Fruit fly (Drosophila melanogaster) whole organism, embryonic: ENCODE measurements around the gene ova.

ENCODE experiments used
- Atf-2 ChIP-seq: fragments of 200-800 bp; sonication (Bioruptor generic); optimal IDR thresholded peaks from 2 replicates; lab custom pipeline; 2016; ENCODE audit warnings: missing biosample characterization, missing genetic modification characterization
- Awh ChIP-seq: fragments of 200-800 bp; sonication (Bioruptor generic); IDR thresholded peaks from 2 replicates; pipeline ENCODE4, ENCODE4 v1.3.6; 2022; ENCODE audit warnings: missing biosample characterization, missing genetic modification characterization
- BEAF-32 ChIP-seq: fragments of 200-800 bp; sonication (Bioruptor generic); optimal IDR thresholded peaks from 3 replicates; lab custom pipeline; 2017; ENCODE audit warnings: missing biosample characterization, missing genetic modification characterization, mild to moderate bottlenecking, moderate library complexity, missing genetic modification reagents
- C15 ChIP-seq: fragments of 200-800 bp; sonication (Bioruptor generic); IDR thresholded peaks from 3 replicates; pipeline ENCODE4 v1.3.6; 2022; ENCODE audit warnings: missing biosample characterization, missing genetic modification characterization
- CG10431 ChIP-seq: fragments of 200-800 bp; sonication (Bioruptor generic); optimal IDR thresholded peaks from 3 replicates; lab custom pipeline; 2018; ENCODE audit warnings: missing biosample characterization, mild to moderate bottlenecking, missing genetic modification characterization
- CG13424 ChIP-seq: fragments of 200-800 bp; sonication (Bioruptor generic); optimal IDR thresholded peaks from 2 replicates; lab custom pipeline; 2019; ENCODE audit warnings: missing biosample characterization, mild to moderate bottlenecking, missing genetic modification characterization, moderate library complexity
- CG14710 ChIP-seq: fragments of 200-800 bp; sonication (Bioruptor generic); optimal IDR thresholded peaks from 3 replicates; lab custom pipeline; 2019; ENCODE audit warnings: missing biosample characterization, mild to moderate bottlenecking, missing genetic modification characterization, moderate library complexity
- CG16815 ChIP-seq: fragments of 200-800 bp; sonication (Bioruptor generic); optimal IDR thresholded peaks from 3 replicates; lab custom pipeline; 2017; ENCODE audit warnings: missing biosample characterization, mild to moderate bottlenecking, missing genetic modification characterization
- CG16863 ChIP-seq: fragments of 200-800 bp; sonication (Bioruptor generic); optimal IDR thresholded peaks from 3 replicates; lab custom pipeline; 2016; ENCODE audit warnings: missing biosample characterization, missing genetic modification characterization
- CG17328 ChIP-seq: fragments of 200-800 bp; sonication (Bioruptor generic); IDR thresholded peaks from 2 replicates; pipeline ENCODE4 v1.3.6; 2022; ENCODE audit warnings: missing biosample characterization, missing genetic modification characterization
- CG17361 ChIP-seq: fragments of 200-800 bp; sonication (Bioruptor generic); IDR thresholded peaks from 3 replicates; pipeline ENCODE4 v1.3.6; 2022; ENCODE audit warnings: missing biosample characterization, missing genetic modification characterization
- CG1792 ChIP-seq: fragments of 200-800 bp; sonication (Bioruptor generic); optimal IDR thresholded peaks from 2 replicates; lab custom pipeline; 2016; ENCODE audit warnings: missing biosample characterization, missing genetic modification characterization
- CG30403 ChIP-seq: fragments of 200-800 bp; sonication (Bioruptor generic); optimal IDR thresholded peaks from 3 replicates; lab custom pipeline; 2016; ENCODE audit warnings: missing biosample characterization, missing genetic modification characterization
- CG34376 ChIP-seq: fragments of 200-800 bp; sonication (Bioruptor generic); optimal IDR thresholded peaks from 2 replicates; lab custom pipeline; 2018; ENCODE audit warnings: missing biosample characterization, mild to moderate bottlenecking, missing genetic modification characterization
- CG6272 ChIP-seq: fragments of 200-800 bp; sonication (Bioruptor generic); IDR thresholded peaks from 2 replicates; pipeline ENCODE4 v1.3.6; 2022; ENCODE audit warnings: missing biosample characterization, missing genetic modification characterization
- CG6765 ChIP-seq: fragments of 200-800 bp; sonication (Bioruptor generic); optimal IDR thresholded peaks from 3 replicates; lab custom pipeline; 2017; ENCODE audit warnings: missing biosample characterization, mild to moderate bottlenecking, missing genetic modification characterization
- CG8388 ChIP-seq: fragments of 200-800 bp; sonication (Bioruptor generic); optimal IDR thresholded peaks from 2 replicates; lab custom pipeline; 2019; ENCODE audit warnings: missing biosample characterization, mild to moderate bottlenecking, missing genetic modification characterization, moderate library complexity
- D19A ChIP-seq: fragments of 200-800 bp; optimal IDR thresholded peaks from 3 replicates; lab custom pipeline; 2019; ENCODE audit warnings: missing biosample characterization, mild to moderate bottlenecking, missing genetic modification characterization, moderate library complexity
- Dp ChIP-seq: fragments of 200-800 bp; sonication (Bioruptor generic); optimal IDR thresholded peaks from 2 replicates; lab custom pipeline; 2018; ENCODE audit warnings: missing biosample characterization, mild to moderate bottlenecking, missing genetic modification characterization, moderate library complexity
- Fer1 ChIP-seq: fragments of 200-800 bp; sonication (Bioruptor generic); optimal IDR thresholded peaks from 2 replicates; lab custom pipeline; 2017; ENCODE audit warnings: missing biosample characterization, mild to moderate bottlenecking, missing genetic modification characterization
- Hr51 ChIP-seq, 2 experiments: fragments of 200-800 bp; sonication (Bioruptor generic); optimal IDR thresholded peaks; 2 replicates in 1 of 2; 3 replicates in 1 of 2; lab custom pipeline; 2016 to 2018; ENCODE audit warnings: missing biosample characterization in 2 of 2, missing genetic modification characterization in 2 of 2, mild to moderate bottlenecking in 1 of 2, moderate library complexity in 1 of 2
- MESR4 ChIP-seq: fragments of 200-800 bp; sonication (Bioruptor generic); optimal IDR thresholded peaks from 2 replicates; lab custom pipeline; 2018; ENCODE audit warnings: missing biosample characterization, mild to moderate bottlenecking, missing genetic modification characterization, moderate library complexity
- Mrtf ChIP-seq: fragments of 200-800 bp; sonication (Bioruptor generic); IDR thresholded peaks from 3 replicates; pipeline ENCODE4 v1.3.6; 2022; ENCODE audit warnings: missing biosample characterization, missing genetic modification characterization
- Nf-YC ChIP-seq: fragments of 200-800 bp; optimal IDR thresholded peaks from 3 replicates; lab custom pipeline; 2019; ENCODE audit warnings: missing biosample characterization, mild to moderate bottlenecking, missing genetic modification characterization, moderate library complexity
- Sox100B ChIP-seq: fragments of 200-800 bp; sonication (Bioruptor generic); optimal IDR thresholded peaks from 3 replicates; lab custom pipeline; 2018; ENCODE audit warnings: missing biosample characterization, mild to moderate bottlenecking, missing genetic modification characterization
- Vsx1 ChIP-seq: fragments of 200-800 bp; sonication (Bioruptor generic); optimal IDR thresholded peaks from 2 replicates; lab custom pipeline; 2017; ENCODE audit warnings: missing biosample characterization, mild to moderate bottlenecking, missing genetic modification characterization, missing genetic modification reagents
- YL-1 ChIP-seq: fragments of 200-800 bp; sonication (Bioruptor generic); optimal IDR thresholded peaks from 3 replicates; lab custom pipeline; 2017; ENCODE audit warnings: missing biosample characterization, mild to moderate bottlenecking, missing genetic modification characterization
- ac ChIP-seq: fragments of 200-800 bp; sonication (Bioruptor generic); optimal IDR thresholded peaks from 3 replicates; lab custom pipeline; 2017; ENCODE audit warnings: missing biosample characterization, mild to moderate bottlenecking, missing genetic modification characterization
- aop ChIP-seq: fragments of 200-800 bp; sonication (Bioruptor generic); IDR thresholded peaks from 2 replicates; pipeline ENCODE4 v1.3.6; 2022; ENCODE audit warnings: missing biosample characterization, missing genetic modification characterization
- az2 ChIP-seq: fragments of 200-800 bp; sonication (Bioruptor generic); optimal IDR thresholded peaks from 3 replicates; lab custom pipeline; 2016; ENCODE audit warnings: missing biosample characterization, missing genetic modification characterization
- btn ChIP-seq: fragments of 200-800 bp; sonication (Bioruptor generic); optimal IDR thresholded peaks from 2 replicates; lab custom pipeline; 2016; ENCODE audit warnings: missing biosample characterization, missing genetic modification characterization
- cad ChIP-seq: fragments of >200 bp; optimal IDR thresholded peaks from 2 replicates; lab custom pipeline; 2017; ENCODE audit warnings: missing biosample characterization, missing genetic modification characterization
- ci ChIP-seq: fragments of 200-800 bp; sonication (Bioruptor generic); IDR thresholded peaks from 3 replicates; pipeline ENCODE4 v1.3.6; 2022; ENCODE audit warnings: missing biosample characterization, missing genetic modification characterization
- cwo ChIP-seq: fragments of 200-800 bp; sonication (Bioruptor generic); optimal IDR thresholded peaks from 3 replicates; lab custom pipeline; 2017; ENCODE audit warnings: missing biosample characterization, missing genetic modification characterization, mild to moderate bottlenecking, moderate library complexity, missing genetic modification reagents
- dan ChIP-seq: fragments of 200-800 bp; sonication (Bioruptor generic); IDR thresholded peaks from 2 replicates; pipeline ENCODE4 v1.3.6; 2022; ENCODE audit warnings: missing biosample characterization, missing genetic modification characterization
- gfzf ChIP-seq: fragments of 200-800 bp; sonication (Bioruptor generic); optimal IDR thresholded peaks from 2 replicates; lab custom pipeline; 2016; ENCODE audit warnings: missing biosample characterization, mild to moderate bottlenecking, missing genetic modification characterization, moderate library complexity
- grn ChIP-seq: fragments of 200-800 bp; sonication (Bioruptor generic); optimal IDR thresholded peaks from 3 replicates; lab custom pipeline; 2017; ENCODE audit warnings: missing biosample characterization, missing genetic modification characterization
- inv ChIP-seq: fragments of 200-800 bp; sonication (Bioruptor generic); IDR thresholded peaks from 2 replicates; pipeline ENCODE4 v1.3.6; 2022; ENCODE audit warnings: missing biosample characterization, missing genetic modification characterization; ENCODE audit not compliant: partially characterized antibody
- kah ChIP-seq: fragments of 200-800 bp; sonication (Bioruptor generic); optimal IDR thresholded peaks from 2 replicates; lab custom pipeline; 2018; ENCODE audit warnings: missing biosample characterization, mild to moderate bottlenecking, missing genetic modification characterization
- lilli ChIP-seq: fragments of 200-800 bp; sonication (Bioruptor generic); optimal IDR thresholded peaks from 3 replicates; lab custom pipeline; 2016; ENCODE audit warnings: missing biosample characterization, missing genetic modification characterization
- lola ChIP-seq, 3 experiments: fragments of >200 bp in 2 of 3; fragments of 200-800 bp in 1 of 3; sonication (Bioruptor generic) in 1 of 3; optimal IDR thresholded peaks; 2 replicates each; lab custom pipeline; 2017 to 2019; ENCODE audit warnings: missing biosample characterization in 3 of 3, missing genetic modification characterization in 3 of 3, mild to moderate bottlenecking in 1 of 3, moderate library complexity in 1 of 3
- onecut ChIP-seq: fragments of 200-800 bp; sonication (Bioruptor generic); IDR thresholded peaks from 2 replicates; pipeline ENCODE4 v1.3.6; 2022; ENCODE audit warnings: missing biosample characterization, missing genetic modification characterization
- phol ChIP-seq: fragments of 200-800 bp; sonication (Bioruptor generic); optimal IDR thresholded peaks from 3 replicates; lab custom pipeline; 2018; ENCODE audit warnings: missing biosample characterization, mild to moderate bottlenecking, missing genetic modification characterization, moderate library complexity
- psq ChIP-seq: fragments of 200-800 bp; sonication (Bioruptor generic); optimal IDR thresholded peaks from 2 replicates; lab custom pipeline; 2017; ENCODE audit warnings: missing biosample characterization, missing genetic modification characterization
- pzg ChIP-seq: fragments of 200-800 bp; sonication (Bioruptor generic); optimal IDR thresholded peaks from 3 replicates; lab custom pipeline; 2018; ENCODE audit warnings: missing biosample characterization, mild to moderate bottlenecking, missing genetic modification characterization, moderate library complexity
- row ChIP-seq: fragments of 200-800 bp; sonication (Bioruptor generic); IDR thresholded peaks from 3 replicates; pipeline ENCODE4 v1.3.6; 2022; ENCODE audit warnings: missing biosample characterization, missing genetic modification characterization
- sd ChIP-seq: fragments of 200-800 bp; sonication (Bioruptor generic); optimal IDR thresholded peaks from 3 replicates; lab custom pipeline; 2018; ENCODE audit warnings: missing biosample characterization, mild to moderate bottlenecking, missing genetic modification characterization, moderate library complexity
- shn ChIP-seq: fragments of 200-800 bp; sonication (Bioruptor generic); optimal IDR thresholded peaks from 3 replicates; lab custom pipeline; 2016; ENCODE audit warnings: missing biosample characterization, missing genetic modification characterization
- sisA ChIP-seq: fragments of 200-800 bp; sonication (Bioruptor generic); IDR thresholded peaks from 2 replicates; pipeline ENCODE4 v1.3.6; 2022; ENCODE audit warnings: missing biosample characterization, missing genetic modification characterization
- tgo ChIP-seq: fragments of 200-800 bp; sonication (Bioruptor generic); IDR thresholded peaks from 3 replicates; pipeline ENCODE4 v1.3.6; 2022; ENCODE audit warnings: missing biosample characterization, missing genetic modification characterization
- usp ChIP-seq: fragments of >200 bp; optimal IDR thresholded peaks from 2 replicates; lab custom pipeline; 2017; ENCODE audit warnings: missing biosample characterization, missing genetic modification characterization

ova gene

dm6 chr2L:10222550-10223231 lies 8.8 kb downstream of the ova start, which contains the start of gene Bcs1 (continued):
- TF ChIP-seq Hr51 (GFP tag; optimal IDR thresholded peaks at IDR 0.05; lab: Kevin White, UChicago), result no peak
- TF ChIP-seq Nf-YC, result no peak
- TF ChIP-seq Sox100B (GFP tag; lab: Kevin White, UChicago), result no peak
- no peak for TF ChIP-seq row (GFP tag; lab: Robert Waterston, UW)
- TF ChIP-seq MESR4, result peak; percentile 13
- no peak for TF ChIP-seq CG6272 (GFP tag; lab: Robert Waterston, UW)
- no peak for TF ChIP-seq usp
- TF ChIP-seq Awh, result no peak
- peak; percentile 27 for TF ChIP-seq sd
- TF ChIP-seq aop, result no peak
- no peak for TF ChIP-seq shn (GFP tag; lab: Kevin White, UChicago)
- no peak for TF ChIP-seq btn (GFP tag; lab: Kevin White, UChicago)
- TF ChIP-seq CG6765 (GFP tag; lab: Kevin White, UChicago), result no peak
- no peak for TF ChIP-seq Vsx1 (GFP tag; lab: Kevin White, UChicago)
- no peak for TF ChIP-seq inv (GFP tag; lab: Robert Waterston, UW)
- TF ChIP-seq CG17361 (GFP tag; lab: Robert Waterston, UW), result no peak
- TF ChIP-seq CG16863, result no peak
- TF ChIP-seq lilli, result no peak
- no peak for TF ChIP-seq CG34376
- TF ChIP-seq tgo (GFP tag; lab: Robert Waterston, UW), result no peak
- TF ChIP-seq ci (GFP tag; lab: Robert Waterston, UW), result no peak
- peak; percentile 25 for TF ChIP-seq pzg
- TF ChIP-seq Fer1 (GFP tag; lab: Kevin White, UChicago), result no peak
- no peak for TF ChIP-seq cad (GFP tag; lab: Kevin White, UChicago)
- no peak for TF ChIP-seq Atf-2 (GFP tag; lab: Kevin White, UChicago)
- TF ChIP-seq az2 (GFP tag; lab: Kevin White, UChicago), result no peak
- no peak for TF ChIP-seq CG17328 (GFP tag; lab: Robert Waterston, UW)
- TF ChIP-seq CG14710, result peak; percentile 15
- TF ChIP-seq lola (GFP tag; optimal IDR thresholded peaks at IDR 0.05; lab: Kevin White, UChicago), result no peak
- TF ChIP-seq C15, result no peak
- TF ChIP-seq CG13424, result no peak
- TF ChIP-seq D19A, result no peak
- TF ChIP-seq sisA (GFP tag; lab: Robert Waterston, UW), result no peak
- TF ChIP-seq Mrtf (GFP tag; lab: Robert Waterston, UW), result no peak
- TF ChIP-seq phol (tag; lab: Kevin White, UChicago), result no peak
- no peak for TF ChIP-seq onecut (GFP tag; lab: Robert Waterston, UW)
- TF ChIP-seq Dp (GFP tag; lab: Kevin White, UChicago), result peak; percentile 26
- TF ChIP-seq dan, result no peak
- TF ChIP-seq kah, result peak; percentile 91
- no peak for TF ChIP-seq CG8388
- TF ChIP-seq CG10431, result no peak
- TF ChIP-seq BEAF-32 (GFP tag; lab: Kevin White, UChicago), result no peak
- TF ChIP-seq cwo (GFP tag; lab: Kevin White, UChicago), result no peak
- no peak for TF ChIP-seq CG16815 (GFP tag; lab: Kevin White, UChicago)
- TF ChIP-seq grn (GFP tag; lab: Kevin White, UChicago), result no peak
- peak; percentile 57 for TF ChIP-seq gfzf (GFP tag; lab: Kevin White, UChicago)
- TF ChIP-seq CG1792, result no peak
- TF ChIP-seq CG30403, result no peak
- no peak for TF ChIP-seq ac
- no peak for TF ChIP-seq psq
- TF ChIP-seq YL-1 (GFP tag; lab: Kevin White, UChicago), result peak; percentile 26
